Fruit fly (Drosophila melanogaster) whole organism, wandering third instar larva: ENCODE measurements around the gene Oscillin.

Experiments used
- CG32264 ChIP-seq: fragments of 200-800 bp; sonication (Bioruptor generic); optimal IDR thresholded peaks from 2 replicates; lab custom pipeline; 2016; ENCODE audit warnings: missing biosample characterization, missing genetic modification characterization
- CG9705 ChIP-seq: fragments of 200-800 bp; sonication (Bioruptor generic); optimal IDR thresholded peaks from 2 replicates; lab custom pipeline; 2018; ENCODE audit warnings: missing biosample characterization, mild to moderate bottlenecking, missing genetic modification characterization
- Sp1 ChIP-seq: fragments of 200-800 bp; sonication (Bioruptor generic); optimal IDR thresholded peaks from 3 replicates; lab custom pipeline; 2019; ENCODE audit warnings: missing biosample characterization, mild to moderate bottlenecking, missing genetic modification characterization, moderate library complexity
- foxo ChIP-seq, 2 experiments: fragments of 200-800 bp; sonication (Bioruptor generic); optimal IDR thresholded peaks; 2 replicates in 1 of 2; 3 replicates in 1 of 2; lab custom pipeline; 2016 to 2017; ENCODE audit warnings: missing biosample characterization in 2 of 2, missing genetic modification characterization in 2 of 2
- pan ChIP-seq: fragments of >200 bp; optimal IDR thresholded peaks from 2 replicates; lab custom pipeline; 2017
- usp ChIP-seq: fragments of >200 bp; optimal IDR thresholded peaks from 2 replicates; lab custom pipeline; 2017; ENCODE audit warnings: missing biosample characterization, missing genetic modification characterization

- TF ChIP-seq CG9705 (GFP tag; lab: Kevin White, UChicago) (no peak), pan (no peak), CG32264 (GFP tag; lab: Kevin White, UChicago) (no peak), usp (no peak), Sp1 (GFP tag; lab: Kevin White, UChicago) (no peak), foxo (GFP tag; optimal IDR thresholded peaks at IDR 0.05; lab: Kevin White, UChicago) (no peak)
Observed at dm6 chr2L:5499458-5499857, 47.4 kb upstream of the Oscillin start.
